Fruit fly (Drosophila melanogaster): ENCODE measurements around the gene Mgat3.

The Mgat3 gene

dm6 chr2L:13195822-13196221 lies 13.4 kb upstream of the Mgat3 start:
- no peak for TF ChIP-seq CG12768 (GFP tag; optimal IDR thresholded peaks at IDR 0.05)
- no peak for TF ChIP-seq bab1 (GFP tag; optimal IDR thresholded peaks at IDR 0.05)
- TF ChIP-seq cnc (optimal IDR thresholded peaks at IDR 0.05) = no peak
- TF ChIP-seq CG11617 (GFP tag; optimal IDR thresholded peaks at IDR 0.05) = no peak
- no peak for TF ChIP-seq Hr96 (GFP tag; optimal IDR thresholded peaks at IDR 0.05)
- no peak for TF ChIP-seq Mnt (GFP tag; optimal IDR thresholded peaks at IDR 0.05)
- TF ChIP-seq cic (GFP tag; optimal IDR thresholded peaks at IDR 0.05) = no peak
- no peak for TF ChIP-seq toe (GFP tag; optimal IDR thresholded peaks at IDR 0.05)
- no peak for TF ChIP-seq CG7045 (GFP tag; optimal IDR thresholded peaks at IDR 0.05)
- no peak for TF ChIP-seq kay (GFP tag; ENCODE audit: borderline replicate concordance)
- no peak for TF ChIP-seq Clk (GFP tag; optimal IDR thresholded peaks at IDR 0.05)
- no peak for TF ChIP-seq CG7101 (tag; optimal IDR thresholded peaks at IDR 0.05)
- no peak for TF ChIP-seq Crg-1 (GFP tag; optimal IDR thresholded peaks at IDR 0.05)
- no peak for TF ChIP-seq CG5204 (GFP tag; optimal IDR thresholded peaks at IDR 0.05)
- no peak for TF ChIP-seq ovo (GFP tag; optimal IDR thresholded peaks at IDR 0.05)
- TF ChIP-seq CG33017 (tag; optimal IDR thresholded peaks at IDR 0.05) = no peak
- TF ChIP-seq tj (GFP tag; optimal IDR thresholded peaks at IDR 0.05) = no peak

- TF ChIP-seq pad (GFP tag; optimal IDR thresholded peaks at IDR 0.05) (peak; percentile 67), toe (GFP tag; optimal IDR thresholded peaks at IDR 0.05) (no peak), bab1 (GFP tag; optimal IDR thresholded peaks at IDR 0.05) (peak; percentile 86), ovo (GFP tag; optimal IDR thresholded peaks at IDR 0.05) (peak; percentile 68), Hr96 (GFP tag; optimal IDR thresholded peaks at IDR 0.05) (no peak), tj (GFP tag; optimal IDR thresholded peaks at IDR 0.05) (peak; percentile 48), CG5204 (GFP tag; optimal IDR thresholded peaks at IDR 0.05) (no peak), Clk (GFP tag; optimal IDR thresholded peaks at IDR 0.05) (peak; percentile 11), cic (GFP tag; optimal IDR thresholded peaks at IDR 0.05) (peak; percentile 66), CG7045 (GFP tag; optimal IDR thresholded peaks at IDR 0.05) (peak; percentile 77), CG33017 (tag; optimal IDR thresholded peaks at IDR 0.05) (peak; percentile 77), CG1620 (GFP tag; optimal IDR thresholded peaks at IDR 0.05) (peak; percentile 79), kay (GFP tag; ENCODE audit: borderline replicate concordance) (no peak), CG14711 (tag; optimal IDR thresholded peaks at IDR 0.05) (peak; percentile 81), CG11617 (GFP tag; optimal IDR thresholded peaks at IDR 0.05) (peak; percentile 72), CG7101 (tag; optimal IDR thresholded peaks at IDR 0.05) (peak; percentile 88), Mnt (GFP tag; optimal IDR thresholded peaks at IDR 0.05) (peak; percentile 75), cnc (optimal IDR thresholded peaks at IDR 0.05) (no peak), Crg-1 (GFP tag; optimal IDR thresholded peaks at IDR 0.05) (peak; percentile 65), CG12768 (GFP tag; optimal IDR thresholded peaks at IDR 0.05) (peak; percentile 59)
Observed at dm6 chr2L:13191894-13192293, 9.5 kb upstream of the Mgat3 start, which contains the start of the genes CG16974 and Edem2. TSS of gene CG16974 (minus strand) at chr2L:13191979. TSS of gene Edem2 (plus strand) at chr2L:13192201.

dm6 chr2L:13191052-13191678 lies 8.8 kb upstream of the Mgat3 start:
- TF ChIP-seq ovo (GFP tag; optimal IDR thresholded peaks at IDR 0.05) = peak; percentile 2
- TF ChIP-seq pad (GFP tag; optimal IDR thresholded peaks at IDR 0.05) = no peak
- TF ChIP-seq CG1620 (GFP tag; optimal IDR thresholded peaks at IDR 0.05) = no peak
- TF ChIP-seq CG7045 (GFP tag; optimal IDR thresholded peaks at IDR 0.05) = no peak

dm6 chr2L:13190534-13190933 lies 8.1 kb upstream of the Mgat3 start:
- peak; percentile 52 for TF ChIP-seq CG7101 (tag; optimal IDR thresholded peaks at IDR 0.05)
- TF ChIP-seq cnc (optimal IDR thresholded peaks at IDR 0.05) = no peak
- TF ChIP-seq CG12768 (GFP tag; optimal IDR thresholded peaks at IDR 0.05) = peak; percentile 81
- no peak for TF ChIP-seq Crg-1 (GFP tag; optimal IDR thresholded peaks at IDR 0.05)
- no peak for TF ChIP-seq toe (GFP tag; optimal IDR thresholded peaks at IDR 0.05)
- TF ChIP-seq pad (GFP tag; optimal IDR thresholded peaks at IDR 0.05) = peak; percentile 55
- peak; percentile 13 for TF ChIP-seq Clk (GFP tag; optimal IDR thresholded peaks at IDR 0.05)
- peak; percentile 18 for TF ChIP-seq tj (GFP tag; optimal IDR thresholded peaks at IDR 0.05)
- TF ChIP-seq CG7045 (GFP tag; optimal IDR thresholded peaks at IDR 0.05) = peak; percentile 26
- no peak for TF ChIP-seq kay (GFP tag; ENCODE audit: borderline replicate concordance)
- peak; percentile 43 for TF ChIP-seq CG33017 (tag; optimal IDR thresholded peaks at IDR 0.05)
- no peak for TF ChIP-seq CG5204 (GFP tag; optimal IDR thresholded peaks at IDR 0.05)
- no peak for TF ChIP-seq CG1620 (GFP tag; optimal IDR thresholded peaks at IDR 0.05)
- TF ChIP-seq cic (GFP tag; optimal IDR thresholded peaks at IDR 0.05) = peak; percentile 95
- peak; percentile 19 for TF ChIP-seq ovo (GFP tag; optimal IDR thresholded peaks at IDR 0.05)
- TF ChIP-seq Hr96 (GFP tag; optimal IDR thresholded peaks at IDR 0.05) = no peak
- peak; percentile 12 for TF ChIP-seq CG14711 (tag; optimal IDR thresholded peaks at IDR 0.05)
- peak; percentile 44 for TF ChIP-seq CG11617 (GFP tag; optimal IDR thresholded peaks at IDR 0.05)
- TF ChIP-seq bab1 (GFP tag; optimal IDR thresholded peaks at IDR 0.05) = no peak
- peak; percentile 57 for TF ChIP-seq Mnt (GFP tag; optimal IDR thresholded peaks at IDR 0.05)

DNA sequence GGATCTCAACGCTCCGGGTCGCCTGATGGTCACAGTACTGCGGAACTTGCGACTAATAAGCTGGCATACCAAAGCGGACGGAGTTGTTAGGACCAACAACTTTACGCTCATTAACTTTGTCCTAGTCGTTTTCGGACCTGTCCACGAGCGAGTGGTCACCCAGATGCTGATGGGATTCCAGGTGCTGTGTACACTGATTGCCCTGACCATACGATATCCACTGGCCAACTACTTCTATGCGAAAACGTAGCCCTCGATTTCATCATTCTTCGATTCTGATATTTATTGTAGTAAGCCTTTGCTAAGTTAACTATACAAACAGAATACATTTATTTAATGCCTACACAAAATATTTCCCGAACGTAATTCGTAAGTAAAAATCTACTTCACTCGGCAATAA lies 754 bp upstream of the Mgat3 start, which contains the start of gene Rsph1:
Gene Rsph1, plus strand, starts transcription at position 301 of the 400 bp plus-strand sequence.
- TF ChIP-seq tj (GFP tag; optimal IDR thresholded peaks at IDR 0.05) (no peak), CG11617 (GFP tag; optimal IDR thresholded peaks at IDR 0.05) (no peak), CG5204 (GFP tag; optimal IDR thresholded peaks at IDR 0.05) (no peak), kay (GFP tag; ENCODE audit: borderline replicate concordance) (no peak), Hr96 (GFP tag; optimal IDR thresholded peaks at IDR 0.05) (no peak), Mnt (GFP tag; optimal IDR thresholded peaks at IDR 0.05) (no peak), Crg-1 (GFP tag; optimal IDR thresholded peaks at IDR 0.05) (no peak), bab1 (GFP tag; optimal IDR thresholded peaks at IDR 0.05) (no peak), CG33017 (tag; optimal IDR thresholded peaks at IDR 0.05) (no peak), cnc (optimal IDR thresholded peaks at IDR 0.05) (no peak), Clk (GFP tag; optimal IDR thresholded peaks at IDR 0.05) (no peak), CG7045 (GFP tag; optimal IDR thresholded peaks at IDR 0.05) (no peak), CG1620 (GFP tag; optimal IDR thresholded peaks at IDR 0.05) (no peak), ovo (GFP tag; optimal IDR thresholded peaks at IDR 0.05) (no peak), pad (GFP tag; optimal IDR thresholded peaks at IDR 0.05) (no peak), CG12768 (GFP tag; optimal IDR thresholded peaks at IDR 0.05) (no peak), cic (GFP tag; optimal IDR thresholded peaks at IDR 0.05) (no peak), CG14711 (tag; optimal IDR thresholded peaks at IDR 0.05) (no peak)
